Fruit fly (Drosophila melanogaster) Kc167 (cell line): Measurements from ENCODE around the gene CG31371.

ENCODE experiments used
- Myc ChIP-seq: fragments of >200 bp; optimal IDR thresholded peaks from 2 replicates; lab custom pipeline; 2017; ENCODE audit warnings: missing external identifiers
- Sin3A ChIP-seq: fragments of >200 bp; optimal IDR thresholded peaks from 2 replicates; lab custom pipeline; 2018; ENCODE audit warnings: missing external identifiers
- h ChIP-seq: fragments of >200 bp; optimal IDR thresholded peaks from 3 replicates; lab custom pipeline; 2018; ENCODE audit warnings: missing external identifiers
- insv ChIP-seq: fragments of >200 bp; optimal IDR thresholded peaks from 3 replicates; lab custom pipeline; 2018; ENCODE audit warnings: missing external identifiers
- psq ChIP-seq: fragments of >200 bp; optimal IDR thresholded peaks from 2 replicates; lab custom pipeline; 2017; ENCODE audit warnings: missing external identifiers
- ttk ChIP-seq: sonication (Bioruptor generic); optimal IDR thresholded peaks from 2 replicates; lab custom pipeline; 2017; ENCODE audit warnings: missing external identifiers

The CG31371 gene

DNA sequence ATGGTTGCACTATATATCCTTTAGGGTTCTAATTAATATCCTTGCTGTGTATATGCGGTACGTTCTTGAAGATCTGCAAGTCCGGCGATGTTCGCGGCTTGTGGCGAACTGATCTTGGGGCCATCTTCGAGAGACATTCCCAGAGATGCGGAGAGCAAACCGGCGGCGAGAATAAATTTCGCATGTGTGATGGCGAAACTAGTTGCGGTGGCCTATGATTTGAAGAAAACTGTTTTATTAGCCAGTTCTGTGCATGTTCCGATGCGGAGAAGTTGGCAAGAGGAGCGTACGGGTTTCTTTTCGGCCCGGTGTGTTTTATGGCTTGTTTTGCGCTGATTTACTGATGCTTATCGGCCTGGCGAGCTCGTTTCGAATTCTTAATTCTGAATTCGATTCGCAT, 3.1 kb downstream of the CG31371 start, which contains the start of gene PH4alphaNE1:
PH4alphaNE1 (minus strand) TSS at position 101 of the 400 bp plus-strand sequence.
- TF ChIP-seq Sin3A (no peak), insv (no peak), Myc (no peak), h (lab: Kevin White, UChicago) (no peak), ttk (lab: Kevin White, UChicago) (no peak), psq (lab: Kevin White, UChicago) (no peak)

- TF ChIP-seq Sin3A (no peak), insv (no peak), psq (lab: Kevin White, UChicago) (no peak), Myc (no peak), ttk (lab: Kevin White, UChicago) (no peak), h (lab: Kevin White, UChicago) (no peak)
Measured at dm6 chr3R:30496103-30496858, 7.0 kb downstream of the CG31371 start, which contains the start of gene PH4alphaMP. PH4alphaMP (minus strand) TSS chr3R:30496153.

DNA sequence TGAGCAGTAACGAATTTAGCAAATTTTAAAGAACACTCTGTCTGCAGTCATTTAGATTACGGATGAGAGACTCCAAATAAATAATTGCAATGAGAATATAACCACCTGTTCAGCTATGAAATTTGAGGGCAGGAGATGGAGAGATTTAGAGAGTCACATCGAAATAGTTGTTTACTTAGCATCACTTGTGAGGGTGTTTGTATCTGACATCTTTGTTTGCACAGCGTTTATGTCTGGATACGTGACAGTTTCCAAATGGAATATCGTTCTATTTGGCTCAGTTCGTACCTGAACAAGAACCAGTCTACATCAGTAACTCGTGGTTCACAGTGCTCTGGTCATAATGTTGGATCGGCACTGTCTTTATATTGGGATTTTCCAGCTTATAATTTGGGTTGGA, 13.5 kb downstream of the CG31371 start, which contains the start of gene PH4alphaSG2:
PH4alphaSG2 (plus strand) TSS at position 278 of the 400 bp plus-strand sequence.
- TF ChIP-seq Myc: no peak

DNA sequence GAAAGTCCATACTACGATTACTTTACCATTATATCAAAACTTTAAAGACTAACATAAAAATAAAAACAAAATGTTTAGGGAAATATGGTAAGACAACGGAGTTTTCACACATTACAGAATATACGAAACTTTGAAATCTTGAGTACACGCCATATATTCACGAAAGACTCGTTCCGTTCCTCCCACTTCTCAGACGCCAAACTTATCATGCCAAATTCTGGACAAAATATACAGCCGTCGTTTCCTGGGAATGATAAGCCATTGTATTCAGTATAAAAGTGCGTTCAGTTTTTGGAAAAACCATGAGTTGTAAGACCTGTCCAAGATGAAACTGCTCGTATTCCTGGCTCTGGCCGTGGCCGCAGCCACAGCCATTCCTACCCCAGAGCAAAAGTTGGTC, 14.6 kb downstream of the CG31371 start, which contains the start of gene Jon99Fi:
Jon99Fi (plus strand) TSS at position 301 of the 400 bp plus-strand sequence.
- TF ChIP-seq ttk (lab: Kevin White, UChicago) (no peak), insv (no peak)

- TF ChIP-seq psq (lab: Kevin White, UChicago) (no peak), h (lab: Kevin White, UChicago) (no peak), Sin3A (no peak), Myc (no peak), insv (no peak), ttk (lab: Kevin White, UChicago) (no peak)
Measured at dm6 chr3R:30487828-30488227, 15.5 kb downstream of the CG31371 start, which contains the start of gene Jon99Fii. Jon99Fii (minus strand) TSS chr3R:30487928.

DNA sequence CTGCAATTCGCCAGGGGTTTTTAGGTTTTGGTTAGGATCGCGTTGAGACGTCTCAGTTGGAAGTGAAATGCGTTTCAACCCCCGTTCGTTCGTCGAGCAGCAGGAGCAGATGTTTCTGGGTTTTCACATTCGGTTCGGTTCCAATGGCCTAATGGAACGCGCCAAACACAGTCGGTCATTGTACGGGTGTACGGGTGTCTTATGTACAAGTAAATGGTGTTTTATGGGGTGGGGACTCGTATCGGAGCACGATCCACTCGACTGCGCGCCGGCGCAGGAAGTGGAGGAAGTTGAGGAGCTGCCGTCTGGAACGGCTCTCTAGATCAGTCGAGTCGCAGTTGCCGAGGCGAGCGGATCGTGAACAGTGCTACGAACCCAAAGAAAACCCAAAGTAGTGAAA, 26.9 kb downstream of the CG31371 start, which contains the start of gene spdo:
spdo (plus strand) TSS at position 318 of the 400 bp plus-strand sequence.
- TF ChIP-seq h (lab: Kevin White, UChicago): no peak

dm6 chr3R:30475910-30476309, 27.4 kb downstream of the CG31371 start:
- TF ChIP-seq psq (lab: Kevin White, UChicago): no peak
- no peak for TF ChIP-seq Sin3A
- TF ChIP-seq h (lab: Kevin White, UChicago): no peak
- no peak for TF ChIP-seq ttk (lab: Kevin White, UChicago)
- TF ChIP-seq insv: no peak
- no peak for TF ChIP-seq Myc

- no peak for TF ChIP-seq Myc
- TF ChIP-seq psq (lab: Kevin White, UChicago): no peak
- no peak for TF ChIP-seq insv
- TF ChIP-seq Sin3A: no peak
- TF ChIP-seq h (lab: Kevin White, UChicago): no peak
- no peak for TF ChIP-seq ttk (lab: Kevin White, UChicago)
Measured at dm6 chr3R:30474667-30475213, 28.6 kb downstream of the CG31371 start.

- TF ChIP-seq Sin3A: no peak
- TF ChIP-seq insv: no peak
- no peak for TF ChIP-seq ttk (lab: Kevin White, UChicago)
- no peak for TF ChIP-seq h (lab: Kevin White, UChicago)
- no peak for TF ChIP-seq Myc
- no peak for TF ChIP-seq psq (lab: Kevin White, UChicago)
Measured at dm6 chr3R:30472331-30472730, 31.0 kb downstream of the CG31371 start.

dm6 chr3R:30470690-30471089, 32.6 kb downstream of the CG31371 start:
- no peak for TF ChIP-seq h (lab: Kevin White, UChicago)
- no peak for TF ChIP-seq insv
- TF ChIP-seq psq (lab: Kevin White, UChicago): no peak
- no peak for TF ChIP-seq Sin3A
- TF ChIP-seq Myc: no peak
- TF ChIP-seq ttk (lab: Kevin White, UChicago): no peak

dm6 chr3R:30467062-30467461, 36.2 kb downstream of the CG31371 start:
- no peak for TF ChIP-seq Myc
- no peak for TF ChIP-seq psq (lab: Kevin White, UChicago)
- no peak for TF ChIP-seq ttk (lab: Kevin White, UChicago)
- TF ChIP-seq Sin3A: no peak
- TF ChIP-seq insv: no peak
- no peak for TF ChIP-seq h (lab: Kevin White, UChicago)

DNA sequence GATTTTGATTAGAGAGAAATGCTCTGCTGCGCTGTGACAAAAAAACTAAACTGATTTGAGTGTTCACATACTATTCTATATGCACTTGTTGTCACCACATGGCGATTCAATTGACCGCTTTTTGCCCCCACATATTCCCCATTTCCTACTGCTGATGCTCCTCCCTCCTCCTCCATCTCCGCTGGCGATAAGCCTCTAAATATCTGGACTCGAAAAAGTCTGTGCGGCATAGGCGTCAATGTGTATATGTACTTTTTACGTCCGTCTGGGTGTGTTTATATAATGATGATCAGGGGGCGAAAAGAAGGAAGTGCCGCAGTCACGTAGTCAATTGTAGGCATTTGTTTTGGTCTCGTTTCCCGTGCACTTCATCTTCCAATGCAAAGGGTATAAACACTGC, 36.8 kb downstream of the CG31371 start:
- TF ChIP-seq Sin3A (no peak), psq (lab: Kevin White, UChicago) (no peak), insv (no peak), h (lab: Kevin White, UChicago) (no peak), Myc (no peak), ttk (lab: Kevin White, UChicago) (no peak)

dm6 chr3R:30465775-30466494, 37.4 kb downstream of the CG31371 start, which contains the start of gene PH4alphaEFB:
PH4alphaEFB (plus strand) TSS chr3R:30466050.
- TF ChIP-seq insv (no peak), psq (lab: Kevin White, UChicago) (no peak), ttk (lab: Kevin White, UChicago) (no peak), h (lab: Kevin White, UChicago) (no peak), Myc (no peak), Sin3A (no peak)
